Fruit fly (Drosophila melanogaster) whole organism, prepupa: Measurements from ENCODE around the gene Helz.

ENCODE experiments used
- Blimp-1 ChIP-seq: fragments of 200-800 bp; sonication (Bioruptor generic); optimal IDR thresholded peaks from 3 replicates; lab custom pipeline; 2017; ENCODE audit warnings: missing biosample characterization, missing genetic modification characterization, mild to moderate bottlenecking, moderate library complexity, missing genetic modification reagents
- CG10669 ChIP-seq: fragments of 200-800 bp; sonication (Bioruptor generic); optimal IDR thresholded peaks from 3 replicates; lab custom pipeline; 2018; ENCODE audit warnings: missing biosample characterization, mild to moderate bottlenecking, missing genetic modification characterization, moderate library complexity
- CG11294 ChIP-seq: fragments of 200-800 bp; sonication (Bioruptor generic); IDR thresholded peaks from 2 replicates; pipeline ENCODE4 v1.3.6; 2022; ENCODE audit warnings: missing biosample characterization, missing genetic modification characterization
- CG11762 ChIP-seq: fragments of 200-800 bp; sonication (Bioruptor generic); optimal IDR thresholded peaks from 3 replicates; lab custom pipeline; 2016; ENCODE audit warnings: missing biosample characterization, missing genetic modification characterization; ENCODE audit not compliant: insufficient read depth
- CG15336 ChIP-seq: fragments of 200-800 bp; sonication (Bioruptor generic); IDR thresholded peaks from 2 replicates; pipeline ENCODE4 v1.3.6; 2022; ENCODE audit warnings: missing biosample characterization, missing genetic modification characterization
- CG16779 ChIP-seq: fragments of 200-800 bp; sonication (Bioruptor generic); optimal IDR thresholded peaks from 3 replicates; lab custom pipeline; 2017; ENCODE audit warnings: missing biosample characterization, mild to moderate bottlenecking, missing genetic modification characterization
- CG31627 ChIP-seq: fragments of 200-800 bp; sonication (Bioruptor generic); optimal IDR thresholded peaks from 3 replicates; lab custom pipeline; 2016; ENCODE audit warnings: missing biosample characterization, missing genetic modification characterization
- CG32006 ChIP-seq: fragments of 200-800 bp; sonication (Bioruptor generic); optimal IDR thresholded peaks from 3 replicates; lab custom pipeline; 2017; ENCODE audit warnings: missing biosample characterization, mild to moderate bottlenecking, missing genetic modification characterization
- CG34406 ChIP-seq: fragments of 200-800 bp; sonication (Bioruptor generic); optimal IDR thresholded peaks from 3 replicates; lab custom pipeline; 2016; ENCODE audit warnings: missing biosample characterization, missing genetic modification characterization
- CG3919 ChIP-seq: fragments of 200-800 bp; sonication (Bioruptor generic); optimal IDR thresholded peaks from 3 replicates; lab custom pipeline; 2016; ENCODE audit warnings: missing biosample characterization, missing genetic modification characterization
- CG4318 ChIP-seq: fragments of 200-800 bp; sonication (Bioruptor generic); optimal IDR thresholded peaks from 3 replicates; lab custom pipeline; 2017; ENCODE audit warnings: missing biosample characterization, mild to moderate bottlenecking, missing genetic modification characterization
- CG6163 ChIP-seq: fragments of 200-800 bp; sonication (Bioruptor generic); IDR thresholded peaks from 3 replicates; pipeline ENCODE4 v1.3.6; 2022; ENCODE audit warnings: missing biosample characterization, missing genetic modification characterization
- CG6276 ChIP-seq: fragments of 200-800 bp; sonication (Bioruptor generic); optimal IDR thresholded peaks from 2 replicates; lab custom pipeline; 2017; ENCODE audit warnings: missing biosample characterization, mild to moderate bottlenecking, missing genetic modification characterization
- CG6808 ChIP-seq: fragments of 200-800 bp; sonication (Bioruptor generic); optimal IDR thresholded peaks from 3 replicates; lab custom pipeline; 2017; ENCODE audit warnings: missing biosample characterization, missing genetic modification characterization, mild to moderate bottlenecking, moderate library complexity, missing genetic modification reagents
- CG6854 ChIP-seq: fragments of 200-800 bp; sonication (Bioruptor generic); optimal IDR thresholded peaks from 2 replicates; lab custom pipeline; 2017; ENCODE audit warnings: missing biosample characterization, mild to moderate bottlenecking, missing genetic modification characterization
- CG7368 ChIP-seq: fragments of 200-800 bp; sonication (Bioruptor generic); optimal IDR thresholded peaks from 3 replicates; lab custom pipeline; 2016; ENCODE audit warnings: missing biosample characterization, missing genetic modification characterization
- CG8319 ChIP-seq: fragments of 200-800 bp; sonication (Bioruptor generic); optimal IDR thresholded peaks from 3 replicates; lab custom pipeline; 2016; ENCODE audit warnings: missing biosample characterization, missing genetic modification characterization
- CG8632 ChIP-seq: fragments of 200-800 bp; sonication (Bioruptor generic); optimal IDR thresholded peaks from 3 replicates; lab custom pipeline; 2016; ENCODE audit warnings: missing biosample characterization, missing genetic modification characterization
- CG9139 ChIP-seq: fragments of 200-800 bp; sonication (Bioruptor generic); optimal IDR thresholded peaks from 3 replicates; lab custom pipeline; 2017; ENCODE audit warnings: missing biosample characterization, mild to moderate bottlenecking, missing genetic modification characterization
- Eip75B ChIP-seq: fragments of 200-800 bp; sonication (Bioruptor generic); optimal IDR thresholded peaks from 3 replicates; lab custom pipeline; 2016; ENCODE audit warnings: missing biosample characterization, missing genetic modification characterization
- Eip78C ChIP-seq: fragments of 200-800 bp; sonication (Bioruptor generic); peaks from one replicate; lab custom pipeline; 2016; ENCODE audit warnings: missing biosample characterization, missing genetic modification characterization
- Eip93F ChIP-seq: fragments of 200-800 bp; sonication (Bioruptor generic); optimal IDR thresholded peaks from 2 replicates; lab custom pipeline; 2016; ENCODE audit warnings: missing biosample characterization, mild to moderate bottlenecking, missing genetic modification characterization
- Ets96B ChIP-seq: fragments of 200-800 bp; optimal IDR thresholded peaks from 2 replicates; lab custom pipeline; 2019; ENCODE audit warnings: missing biosample characterization, mild to moderate bottlenecking, missing genetic modification characterization, moderate library complexity
- Gug ChIP-seq: fragments of 200-800 bp; sonication (Bioruptor generic); IDR thresholded peaks from 2 replicates; pipeline ENCODE4 v1.3.6; 2022; ENCODE audit warnings: missing biosample characterization, missing genetic modification characterization
- Hr38 ChIP-seq: sonication (Bioruptor generic); optimal IDR thresholded peaks from 2 replicates; lab custom pipeline; 2016; ENCODE audit warnings: missing biosample characterization, missing genetic modification characterization
- Lpt ChIP-seq: fragments of 200-800 bp; sonication (Bioruptor generic); optimal IDR thresholded peaks from 3 replicates; lab custom pipeline; 2016; ENCODE audit warnings: missing biosample characterization, missing genetic modification characterization
- Met ChIP-seq: fragments of 200-800 bp; sonication (Bioruptor generic); optimal IDR thresholded peaks from 3 replicates; lab custom pipeline; 2016; ENCODE audit warnings: missing biosample characterization, missing genetic modification characterization
- OdsH ChIP-seq: fragments of 200-800 bp; sonication (Bioruptor generic); optimal IDR thresholded peaks from 3 replicates; lab custom pipeline; 2016; ENCODE audit warnings: missing biosample characterization, missing genetic modification characterization
- Smox ChIP-seq: fragments of 200-800 bp; sonication (Bioruptor generic); optimal IDR thresholded peaks from 3 replicates; lab custom pipeline; 2016; ENCODE audit warnings: missing biosample characterization, missing genetic modification characterization
- Sox102F ChIP-seq: fragments of 200-800 bp; sonication (Bioruptor generic); optimal IDR thresholded peaks from 2 replicates; lab custom pipeline; 2016; ENCODE audit warnings: missing biosample characterization, mild to moderate bottlenecking, missing genetic modification characterization
- Sox15 ChIP-seq: fragments of 200-800 bp; sonication (Bioruptor generic); optimal IDR thresholded peaks from 3 replicates; lab custom pipeline; 2016; ENCODE audit warnings: missing biosample characterization, missing genetic modification characterization
- achi ChIP-seq: fragments of 200-800 bp; sonication (Bioruptor generic); optimal IDR thresholded peaks from 3 replicates; lab custom pipeline; 2016; ENCODE audit warnings: missing biosample characterization, missing genetic modification characterization
- acj6 ChIP-seq: fragments of 200-800 bp; sonication (Bioruptor generic); optimal IDR thresholded peaks from 3 replicates; lab custom pipeline; 2016; ENCODE audit warnings: missing biosample characterization, missing genetic modification characterization
- dac ChIP-seq: fragments of 200-800 bp; sonication (Bioruptor generic); optimal IDR thresholded peaks from 2 replicates; lab custom pipeline; 2017; ENCODE audit warnings: missing biosample characterization, mild to moderate bottlenecking, missing genetic modification characterization
- dsx ChIP-seq: fragments of 200-800 bp; optimal IDR thresholded peaks from 3 replicates; lab custom pipeline; 2019; ENCODE audit warnings: missing biosample characterization, mild to moderate bottlenecking, missing genetic modification characterization, moderate library complexity; ENCODE audit not compliant: poor library complexity, severe bottlenecking
- eg ChIP-seq: fragments of 200-800 bp; sonication (Bioruptor generic); IDR thresholded peaks from 3 replicates; pipeline ENCODE4 v1.3.6; 2022; ENCODE audit warnings: missing biosample characterization, missing genetic modification characterization
- esn ChIP-seq: fragments of 200-800 bp; sonication (Bioruptor generic); optimal IDR thresholded peaks from 2 replicates; lab custom pipeline; 2016; ENCODE audit warnings: missing biosample characterization, mild to moderate bottlenecking, missing genetic modification characterization, moderate library complexity
- fd59A ChIP-seq: fragments of 200-800 bp; sonication (Bioruptor generic); optimal IDR thresholded peaks from 2 replicates; lab custom pipeline; 2017; ENCODE audit warnings: missing biosample characterization, mild to moderate bottlenecking, missing genetic modification characterization, missing genetic modification reagents
- fd85E ChIP-seq: fragments of 200-800 bp; sonication (Bioruptor generic); optimal IDR thresholded peaks from 3 replicates; lab custom pipeline; 2016; ENCODE audit warnings: missing biosample characterization, missing genetic modification characterization
- lz ChIP-seq: fragments of 200-800 bp; sonication (Bioruptor generic); optimal IDR thresholded peaks from 3 replicates; lab custom pipeline; 2016; ENCODE audit warnings: missing biosample characterization, missing genetic modification characterization
- net ChIP-seq: fragments of 200-800 bp; sonication (Bioruptor generic); optimal IDR thresholded peaks from 3 replicates; lab custom pipeline; 2016; ENCODE audit warnings: missing biosample characterization, missing genetic modification characterization
- spab ChIP-seq: fragments of 200-800 bp; sonication (Bioruptor generic); optimal IDR thresholded peaks from 2 replicates; lab custom pipeline; 2017; ENCODE audit warnings: missing biosample characterization, mild to moderate bottlenecking, missing genetic modification characterization, missing genetic modification reagents
- ss ChIP-seq, 2 experiments: fragments of 200-800 bp; sonication (Bioruptor generic); optimal IDR thresholded peaks; 2 replicates in 1 of 2; 3 replicates in 1 of 2; lab custom pipeline; 2017 to 2018; ENCODE audit warnings: mild to moderate bottlenecking in 2 of 2, missing biosample characterization in 2 of 2, missing genetic modification characterization in 2 of 2, moderate library complexity in 1 of 2
- svp ChIP-seq: fragments of 200-800 bp; sonication (Bioruptor generic); peaks from one replicate; lab custom pipeline; 2016; ENCODE audit warnings: missing biosample characterization, missing genetic modification characterization
- topi ChIP-seq: fragments of 200-800 bp; sonication (Bioruptor generic); optimal IDR thresholded peaks from 3 replicates; lab custom pipeline; 2016; ENCODE audit warnings: missing biosample characterization, missing genetic modification characterization
- vri ChIP-seq: fragments of 200-800 bp; sonication (Bioruptor generic); optimal IDR thresholded peaks from 3 replicates; lab custom pipeline; 2016; ENCODE audit warnings: missing biosample characterization, mild to moderate bottlenecking, missing genetic modification characterization

Gene Helz

dm6 chr3L:14783363-14783627 lies 6.4 kb upstream of the Helz start:
- TF ChIP-seq Lpt (GFP tag; lab: Kevin White, UChicago) (no peak), lz (GFP tag; lab: Kevin White, UChicago) (no peak), CG8632 (GFP tag; lab: Kevin White, UChicago) (no peak), Eip78C (GFP tag; lab: Kevin White, UChicago) (no peak), vri (GFP tag; lab: Kevin White, UChicago) (no peak), spab (GFP tag; lab: Kevin White, UChicago) (no peak), Blimp-1 (no peak), net (no peak)

dm6 chr3L:14784241-14784948 lies 5.3 kb upstream of the Helz start:
- TF ChIP-seq fd59A (GFP tag; lab: Kevin White, UChicago), result no peak
- TF ChIP-seq CG4318 (GFP tag; lab: Kevin White, UChicago), result no peak
- no peak for TF ChIP-seq Eip93F (GFP tag; lab: Kevin White, UChicago)
- TF ChIP-seq fd85E (GFP tag; lab: Kevin White, UChicago), result no peak
- no peak for TF ChIP-seq CG11762 (GFP tag; lab: Kevin White, UChicago)
- TF ChIP-seq topi (GFP tag; lab: Kevin White, UChicago), result no peak
- peak; percentile 96 for TF ChIP-seq svp

- TF ChIP-seq Met (GFP tag; lab: Kevin White, UChicago) (peak; percentile 82), CG32006 (GFP tag; lab: Kevin White, UChicago) (peak; percentile 92), CG9139 (GFP tag; lab: Kevin White, UChicago) (peak; percentile 41), Sox15 (GFP tag; lab: Kevin White, UChicago) (peak; percentile 72), Blimp-1 (peak; percentile 39), Eip75B (peak; percentile 56), CG6854 (GFP tag; lab: Kevin White, UChicago) (peak; percentile 11), Ets96B (tag; lab: Kevin White, UChicago) (peak; percentile 70), CG6163 (GFP tag; lab: Robert Waterston, UW) (peak; percentile 68), CG11294 (GFP tag; lab: Robert Waterston, UW) (peak; percentile 62; the same call in 1 of the 2 replicates), svp (peak; percentile 84), CG3919 (peak; percentile 78), eg (GFP tag; lab: Robert Waterston, UW) (peak; percentile 83), Hr38 (GFP tag; lab: Kevin White, UChicago) (no peak), dac (peak; percentile 55), net (peak; percentile 80), CG31627 (GFP tag; lab: Kevin White, UChicago) (peak; percentile 83), CG7368 (peak; percentile 71), CG11762 (GFP tag; lab: Kevin White, UChicago) (peak; percentile 81), CG8319 (GFP tag; lab: Kevin White, UChicago) (peak; percentile 70), CG10669 (peak; percentile 76), CG6808 (GFP tag; lab: Kevin White, UChicago) (peak; percentile 76), Eip93F (GFP tag; lab: Kevin White, UChicago) (no peak), CG15336 (peak; percentile 90), Sox102F (GFP tag; lab: Kevin White, UChicago) (peak; percentile 78), spab (GFP tag; lab: Kevin White, UChicago) (peak; percentile 72), Eip78C (GFP tag; lab: Kevin White, UChicago) (peak; percentile 95), CG34406 (GFP tag; lab: Kevin White, UChicago) (peak; percentile 80), Smox (GFP tag; lab: Kevin White, UChicago) (peak; percentile 80), CG4318 (GFP tag; lab: Kevin White, UChicago) (peak; percentile 83), esn (GFP tag; lab: Kevin White, UChicago) (peak; percentile 84), Gug (peak; percentile 72), acj6 (GFP tag; lab: Kevin White, UChicago) (peak; percentile 84), CG6276 (GFP tag; lab: Kevin White, UChicago) (peak; percentile 90), achi (GFP tag; lab: Kevin White, UChicago) (peak; percentile 83), ss (GFP tag; optimal IDR thresholded peaks at IDR 0.05; lab: Kevin White, UChicago) (peak; percentile 43 to 51), dsx (GFP tag; lab: Kevin White, UChicago) (peak; percentile 57), CG16779 (tag; lab: Kevin White, UChicago) (peak; percentile 39), OdsH (peak; percentile 87), lz (GFP tag; lab: Kevin White, UChicago) (peak; percentile 80)
Observed at dm6 chr3L:14784949-14785408, 4.8 kb upstream of the Helz start.
